Worm (Caenorhabditis elegans) whole organism, L1 larva: ENCODE data around the gene E02H1.6.

Source experiments
- C04F5.9 ChIP-seq: sonication (generic microtip); optimal IDR thresholded peaks from 2 replicates; lab custom pipeline; 2016; ENCODE audit warnings: missing genetic modification characterization, missing compliant biosample characterization
- C16A3.4 ChIP-seq: fragments of 150-350 bp; optimal IDR thresholded peaks from 2 replicates; lab custom pipeline; 2014; ENCODE audit warnings: missing biosample characterization, missing genetic modification characterization
- C34B4.2 ChIP-seq: sonication (generic microtip); optimal IDR thresholded peaks from 2 replicates; lab custom pipeline; 2017; ENCODE audit warnings: mild to moderate bottlenecking, missing genetic modification characterization, missing compliant biosample characterization
- Y116A8C.19 ChIP-seq: sonication (generic microtip); optimal IDR thresholded peaks from 2 replicates; lab custom pipeline; 2016; ENCODE audit warnings: missing compliant biosample characterization, missing genetic modification characterization, borderline replicate concordance
- alr-1 ChIP-seq: fragments of 200-800 bp; sonication (Bioruptor generic); optimal IDR thresholded peaks from 2 replicates; lab custom pipeline; 2018; ENCODE audit warnings: borderline replicate concordance, mild to moderate bottlenecking, missing genetic modification characterization, missing compliant biosample characterization
- aly-2 ChIP-seq: fragments of 150-350 bp; optimal IDR thresholded peaks from 2 replicates; lab custom pipeline; 2014; ENCODE audit warnings: missing biosample characterization, missing genetic modification characterization
- ama-1 ChIP-seq: fragments of 150-350 bp; optimal IDR thresholded peaks from 2 replicates; lab custom pipeline; 2014
- blmp-1 ChIP-seq: fragments of 150-350 bp; optimal IDR thresholded peaks from 2 replicates; lab custom pipeline; 2014; ENCODE audit warnings: missing biosample characterization, missing genetic modification characterization
- ceh-8 ChIP-seq: fragments of 200-800 bp; sonication (Bioruptor generic); optimal IDR thresholded peaks from 2 replicates; lab custom pipeline; 2018; ENCODE audit warnings: mild to moderate bottlenecking, missing genetic modification characterization, moderate library complexity, missing compliant biosample characterization
- ceh-82 ChIP-seq, 3 experiments: fragments of 150-350 bp in 1 of 3; sonication (generic microtip) in 2 of 3; optimal IDR thresholded peaks; 2 replicates each; lab custom pipeline; 2014 to 2017; ENCODE audit warnings: missing biosample characterization in 3 of 3, missing genetic modification characterization in 3 of 3
- ceh-90 ChIP-seq: sonication (generic microtip); optimal IDR thresholded peaks from 2 replicates; lab custom pipeline; 2016; ENCODE audit warnings: missing genetic modification characterization, missing compliant biosample characterization
- dpl-1 ChIP-seq, 3 experiments: fragments of 150-350 bp in 2 of 3; sonication (generic microtip) in 1 of 3; optimal IDR thresholded peaks; 2 replicates each; lab custom pipeline; 2014 to 2017; ENCODE audit warnings: missing biosample characterization in 3 of 3, missing genetic modification characterization in 3 of 3, missing genetic modification reagents in 3 of 3
- dsc-1 ChIP-seq: sonication (generic microtip); optimal IDR thresholded peaks from 2 replicates; lab custom pipeline; 2016; ENCODE audit warnings: mild to moderate bottlenecking, missing genetic modification characterization, missing compliant biosample characterization
- efl-1 ChIP-seq, 4 experiments: fragments of 150-350 bp; optimal IDR thresholded peaks in 3 of 4; peaks in 1 of 4; 1 replicate in 1 of 4; 2 replicates in 3 of 4; lab custom pipeline; 2014; ENCODE audit warnings: missing biosample characterization in 2 of 4, missing genetic modification characterization in 2 of 4, missing genetic modification reagents in 2 of 4
- egl-13 ChIP-seq: sonication (generic microtip); optimal IDR thresholded peaks from 2 replicates; lab custom pipeline; 2016; ENCODE audit warnings: missing genotype, missing genetic modification reagents, missing genetic modification characterization, missing compliant biosample characterization
- elt-2 ChIP-seq: sonication (generic microtip); optimal IDR thresholded peaks from 2 replicates; lab custom pipeline; 2016; ENCODE audit warnings: missing genetic modification characterization, mild to moderate bottlenecking, inconsistent platforms, missing compliant biosample characterization, missing genetic modification reagents
- fkh-10 ChIP-seq: sonication (generic microtip); optimal IDR thresholded peaks from 2 replicates; lab custom pipeline; 2017; ENCODE audit warnings: missing biosample characterization, missing genetic modification reagents, missing genetic modification characterization
- fkh-4 ChIP-seq: sonication (generic microtip); optimal IDR thresholded peaks from 2 replicates; lab custom pipeline; 2016; ENCODE audit warnings: missing compliant biosample characterization, missing genetic modification characterization, borderline replicate concordance
- hlh-17 ChIP-seq: fragments of 200-800 bp; sonication (Bioruptor generic); optimal IDR thresholded peaks from 2 replicates; lab custom pipeline; 2018; ENCODE audit warnings: missing genetic modification characterization, mild to moderate bottlenecking, missing compliant biosample characterization, moderate library complexity, borderline replicate concordance
- hlh-4 ChIP-seq: sonication (generic microtip); optimal IDR thresholded peaks from 2 replicates; lab custom pipeline; 2016; ENCODE audit warnings: mild to moderate bottlenecking, missing genetic modification characterization, missing compliant biosample characterization
- hpl-2 ChIP-seq: fragments of 150-350 bp; optimal IDR thresholded peaks from 2 replicates; lab custom pipeline; 2014; ENCODE audit warnings: missing biosample characterization, missing genetic modification reagents, missing genetic modification characterization
- irx-1 ChIP-seq: sonication (generic microtip); optimal IDR thresholded peaks from 2 replicates; lab custom pipeline; 2016; ENCODE audit warnings: missing genetic modification characterization, missing compliant biosample characterization
- jun-1 ChIP-seq: fragments of 150-350 bp; optimal IDR thresholded peaks from 2 replicates; lab custom pipeline; 2014; ENCODE audit warnings: missing biosample characterization, missing genetic modification reagents, missing genetic modification characterization
- lin-13 ChIP-seq: fragments of 150-350 bp; optimal IDR thresholded peaks from 2 replicates; lab custom pipeline; 2014; ENCODE audit warnings: missing biosample characterization, missing genetic modification reagents, missing genetic modification characterization
- lin-14 ChIP-seq: fragments of 200-800 bp; sonication (Bioruptor generic); optimal IDR thresholded peaks from 2 replicates; lab custom pipeline; 2018; ENCODE audit warnings: mild to moderate bottlenecking, missing genetic modification characterization, moderate library complexity, missing compliant biosample characterization
- lin-15B ChIP-seq: fragments of 150-350 bp; sonication (generic microtip); optimal IDR thresholded peaks from 3 replicates; lab custom pipeline; 2014; ENCODE audit warnings: missing biosample characterization, missing genetic modification characterization
- lin-35 ChIP-seq, 2 experiments: fragments of 150-350 bp; optimal IDR thresholded peaks; 2 replicates each; lab custom pipeline; 2014; ENCODE audit warnings: missing biosample characterization in 2 of 2, missing genetic modification characterization in 2 of 2, missing genetic modification reagents in 2 of 2
- lin-39 ChIP-seq: fragments of 150-350 bp; optimal IDR thresholded peaks from 2 replicates; lab custom pipeline; 2014; ENCODE audit warnings: missing biosample characterization, missing genetic modification reagents, missing genetic modification characterization
- mdl-1 ChIP-seq, 2 experiments: fragments of 150-350 bp; optimal IDR thresholded peaks; 2 replicates each; lab custom pipeline; 2014 to 2017; ENCODE audit warnings: missing biosample characterization in 2 of 2, missing genetic modification characterization in 2 of 2, inconsistent platforms in 1 of 2
- mef-2 ChIP-seq: fragments of 150-350 bp; optimal IDR thresholded peaks from 2 replicates; lab custom pipeline; 2014; ENCODE audit warnings: missing biosample characterization, missing genetic modification characterization
- mep-1 ChIP-seq: fragments of 150-350 bp; optimal IDR thresholded peaks from 2 replicates; lab custom pipeline; 2014; ENCODE audit warnings: missing biosample characterization, missing genetic modification characterization
- nhr-11 ChIP-seq: fragments of 150-350 bp; optimal IDR thresholded peaks from 2 replicates; lab custom pipeline; 2014; ENCODE audit warnings: missing biosample characterization, missing genetic modification characterization
- nhr-12 ChIP-seq: sonication (generic microtip); optimal IDR thresholded peaks from 2 replicates; lab custom pipeline; 2017; ENCODE audit warnings: missing biosample characterization, missing genetic modification characterization
- nhr-19 ChIP-seq: fragments of 200-800 bp; sonication (Bioruptor generic); conservative IDR thresholded peaks from 2 replicates; pipeline ENCODE4 v1.3.6; 2022; ENCODE audit warnings: missing genetic modification characterization, missing compliant biosample characterization
- nhr-237 ChIP-seq: fragments of 150-350 bp; optimal IDR thresholded peaks from 2 replicates; lab custom pipeline; 2014; ENCODE audit warnings: missing biosample characterization, missing genetic modification characterization
- nhr-71 ChIP-seq: sonication (generic microtip); optimal IDR thresholded peaks from 2 replicates; lab custom pipeline; 2016; ENCODE audit warnings: mild to moderate bottlenecking, missing genetic modification characterization, moderate library complexity, missing compliant biosample characterization
- nhr-77 ChIP-seq: fragments of 150-350 bp; optimal IDR thresholded peaks from 2 replicates; lab custom pipeline; 2014; ENCODE audit warnings: missing biosample characterization, missing genetic modification characterization
- nhr-85 ChIP-seq: sonication (generic microtip); peaks from one replicate; lab custom pipeline; 2016; ENCODE audit warnings: missing genetic modification characterization, inconsistent platforms, missing compliant biosample characterization
- nhr-90 ChIP-seq: sonication (generic microtip); optimal IDR thresholded peaks from 2 replicates; lab custom pipeline; 2016; ENCODE audit warnings: mild to moderate bottlenecking, missing genetic modification characterization, missing compliant biosample characterization; ENCODE audit not compliant: poor library complexity
- pax-3 ChIP-seq: fragments of 200-800 bp; sonication (Bioruptor generic); optimal IDR thresholded peaks from 2 replicates; lab custom pipeline; 2018; ENCODE audit warnings: mild to moderate bottlenecking, missing genetic modification characterization, moderate library complexity, missing compliant biosample characterization
- pqm-1 ChIP-seq: sonication (generic microtip); optimal IDR thresholded peaks from 3 replicates; lab custom pipeline; 2017; ENCODE audit warnings: missing biosample characterization, missing genetic modification characterization
- snu-23 ChIP-seq: sonication (generic microtip); optimal IDR thresholded peaks from 2 replicates; lab custom pipeline; 2016; ENCODE audit warnings: missing genetic modification characterization, missing compliant biosample characterization
- sox-4 ChIP-seq: sonication (generic microtip); optimal IDR thresholded peaks from 2 replicates; lab custom pipeline; 2016; ENCODE audit warnings: missing genetic modification characterization, missing compliant biosample characterization
- sup-37 ChIP-seq: fragments of 200-800 bp; sonication (Bioruptor generic); optimal IDR thresholded peaks from 2 replicates; lab custom pipeline; 2018; ENCODE audit warnings: mild to moderate bottlenecking, missing genetic modification characterization, missing compliant biosample characterization
- swsn-7 ChIP-seq: sonication (generic microtip); optimal IDR thresholded peaks from 2 replicates; lab custom pipeline; 2016; ENCODE audit warnings: missing genetic modification characterization, missing compliant biosample characterization
- tbx-2 ChIP-seq: sonication (generic microtip); optimal IDR thresholded peaks from 2 replicates; lab custom pipeline; 2016; ENCODE audit warnings: missing genetic modification characterization, missing compliant biosample characterization
- tlp-1 ChIP-seq: fragments of 150-350 bp; optimal IDR thresholded peaks from 2 replicates; lab custom pipeline; 2014; ENCODE audit warnings: missing biosample characterization, missing genetic modification characterization
- unc-130 ChIP-seq: fragments of 150-350 bp; optimal IDR thresholded peaks from 2 replicates; lab custom pipeline; 2017; ENCODE audit warnings: missing biosample characterization, missing genetic modification characterization, inconsistent platforms
- unc-86 ChIP-seq: sonication (generic microtip); optimal IDR thresholded peaks from 2 replicates; lab custom pipeline; 2016; ENCODE audit warnings: missing genetic modification characterization, missing compliant biosample characterization
- xbp-1 ChIP-seq: sonication (generic microtip); optimal IDR thresholded peaks from 2 replicates; lab custom pipeline; 2016; ENCODE audit warnings: missing genetic modification characterization, missing compliant biosample characterization
- zag-1 ChIP-seq: fragments of 150-350 bp; optimal IDR thresholded peaks from 2 replicates; lab custom pipeline; 2014; ENCODE audit warnings: missing biosample characterization, missing genetic modification characterization
- zip-4 ChIP-seq: fragments of 200-800 bp; sonication (Bioruptor generic); optimal IDR thresholded peaks from 2 replicates; lab custom pipeline; 2018; ENCODE audit warnings: mild to moderate bottlenecking, missing genetic modification characterization, moderate library complexity, missing compliant biosample characterization
- ztf-11 ChIP-seq, 2 experiments: sonication (generic microtip); optimal IDR thresholded peaks; 2 replicates each; lab custom pipeline; 2016 to 2017; ENCODE audit warnings: missing genetic modification characterization in 2 of 2, missing biosample characterization in 1 of 2, missing compliant biosample characterization in 1 of 2
- ztf-4 ChIP-seq: fragments of 150-350 bp; optimal IDR thresholded peaks from 2 replicates; lab custom pipeline; 2014; ENCODE audit warnings: missing biosample characterization, missing genetic modification characterization

Gene E02H1.6

DNA sequence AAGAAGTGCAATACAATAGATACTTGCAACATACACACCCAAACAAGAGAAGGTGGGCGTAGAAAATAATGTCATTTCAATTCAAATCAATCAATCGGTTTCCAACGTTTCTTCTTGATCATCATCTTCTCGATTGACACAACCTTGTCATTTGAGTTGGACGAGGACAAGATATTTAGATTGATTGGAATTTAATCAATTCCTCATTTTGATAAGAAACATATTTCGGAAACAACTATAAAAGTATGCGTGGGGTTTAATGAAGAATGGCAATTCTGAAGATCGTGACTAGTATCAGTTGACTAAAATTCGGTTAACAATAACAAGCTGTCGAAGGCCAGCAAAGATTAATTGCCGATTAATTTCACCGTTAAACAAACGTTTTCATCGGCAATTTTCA lies 24.1 kb downstream of the E02H1.6 start (continued):
- TF ChIP-seq hlh-17 (GFP tag; lab: Kevin White, UChicago): no peak
- TF ChIP-seq ama-1 (lab: Kevin White, UChicago): no peak
- TF ChIP-seq ztf-11 (tag; optimal IDR thresholded peaks at IDR 0.05; lab: Kevin White, UChicago): no peak
- TF ChIP-seq tlp-1 (tag; lab: Kevin White, UChicago): no peak
- TF ChIP-seq fkh-10 (GFP tag; lab: Kevin White, UChicago): no peak
- no peak for TF ChIP-seq ztf-4
- no peak for TF ChIP-seq jun-1 (tag; lab: Kevin White, UChicago)
- no peak for TF ChIP-seq lin-13 (GFP tag; lab: Kevin White, UChicago)
- TF ChIP-seq ceh-82 (tag; optimal IDR thresholded peaks at IDR 0.05; lab: Kevin White, UChicago): no peak
- TF ChIP-seq hpl-2: no peak
- TF ChIP-seq nhr-90 (tag; lab: Kevin White, UChicago): no peak
- no peak for TF ChIP-seq C04F5.9
- TF ChIP-seq nhr-85 (tag; lab: Kevin White, UChicago): peak; percentile 91
- TF ChIP-seq unc-130 (tag; lab: Kevin White, UChicago): peak; percentile 51
- no peak for TF ChIP-seq alr-1 (tag; lab: Kevin White, UChicago)
- no peak for TF ChIP-seq sox-4 (tag; lab: Kevin White, UChicago)
- TF ChIP-seq sup-37 (GFP tag; lab: Kevin White, UChicago): no peak
- no peak for TF ChIP-seq irx-1 (tag; lab: Kevin White, UChicago)
- peak in 1 of 2 experiments; percentile 29 for TF ChIP-seq lin-35 (GFP tag; optimal IDR thresholded peaks at IDR 0.05; lab: Kevin White, UChicago)
- peak; percentile 6 for TF ChIP-seq fkh-4
- TF ChIP-seq zip-4 (GFP tag; lab: Kevin White, UChicago): no peak
- no peak for TF ChIP-seq pqm-1
- no peak for TF ChIP-seq nhr-237 (tag; lab: Kevin White, UChicago)
- TF ChIP-seq lin-15B (tag; lab: Kevin White, UChicago): no peak
- TF ChIP-seq unc-86: no peak
- no peak for TF ChIP-seq swsn-7 (tag; lab: Kevin White, UChicago)
- peak; percentile 39 for TF ChIP-seq mep-1 (tag; lab: Kevin White, UChicago)
- TF ChIP-seq nhr-12 (tag; lab: Kevin White, UChicago): no peak
- no peak for TF ChIP-seq lin-39 (tag; lab: Kevin White, UChicago)
- TF ChIP-seq lin-14 (GFP tag; lab: Kevin White, UChicago): peak; percentile 56
- peak; percentile 47 for TF ChIP-seq snu-23 (GFP tag; lab: Kevin White, UChicago)
- peak; percentile 22 for TF ChIP-seq C16A3.4 (tag; lab: Kevin White, UChicago)
- TF ChIP-seq hlh-4 (tag; lab: Kevin White, UChicago): no peak
- peak; percentile 11 for TF ChIP-seq nhr-71 (tag; lab: Kevin White, UChicago)
- TF ChIP-seq ceh-8 (GFP tag; lab: Kevin White, UChicago): no peak
- TF ChIP-seq efl-1 (optimal IDR thresholded peaks at IDR 0.05; lab: Kevin White, UChicago): no peak
- peak in 1 of 2 experiments; percentile 40 for TF ChIP-seq efl-1 (GFP tag; optimal IDR thresholded peaks at IDR 0.05 in 1 of 2; lab: Kevin White, UChicago)
- no peak for TF ChIP-seq C34B4.2 (tag; lab: Kevin White, UChicago)
- TF ChIP-seq nhr-19 (GFP tag; lab: Robert Waterston, UW): no peak
- no peak for TF ChIP-seq elt-2 (tag; lab: Kevin White, UChicago)
- no peak for TF ChIP-seq nhr-77 (tag; lab: Kevin White, UChicago)
- no peak for TF ChIP-seq zag-1 (tag; lab: Kevin White, UChicago)
- no peak for TF ChIP-seq mef-2 (tag; lab: Kevin White, UChicago)
- no peak for TF ChIP-seq mdl-1 (tag; optimal IDR thresholded peaks at IDR 0.05; lab: Kevin White, UChicago)
- TF ChIP-seq tbx-2 (tag; lab: Kevin White, UChicago): peak; percentile 10
- no peak for TF ChIP-seq pax-3 (tag; lab: Kevin White, UChicago)
- no peak for TF ChIP-seq nhr-11
- no peak for TF ChIP-seq dsc-1 (tag; lab: Kevin White, UChicago)
- no peak for TF ChIP-seq aly-2 (tag; lab: Kevin White, UChicago)
- TF ChIP-seq ceh-90 (tag; lab: Kevin White, UChicago): no peak
- no peak for TF ChIP-seq xbp-1
- TF ChIP-seq egl-13 (tag; lab: Kevin White, UChicago): no peak
- no peak for TF ChIP-seq dpl-1 (GFP tag; optimal IDR thresholded peaks at IDR 0.05; lab: Kevin White, UChicago)
- peak; percentile 36 for TF ChIP-seq blmp-1 (tag; lab: Kevin White, UChicago)
- TF ChIP-seq Y116A8C.19 (tag; lab: Kevin White, UChicago): no peak
